Worm (Caenorhabditis elegans) whole organism, L3 larva: ENCODE measurements around the gene K07E1.1.

Source experiments
- aly-2 ChIP-seq: fragments of 150-350 bp; optimal IDR thresholded peaks from 2 replicates; lab custom pipeline; 2014; ENCODE audit warnings: missing biosample characterization, missing genetic modification characterization
- ceh-82 ChIP-seq: fragments of 150-350 bp; optimal IDR thresholded peaks from 2 replicates; lab custom pipeline; 2014; ENCODE audit warnings: missing biosample characterization, missing genetic modification characterization
- daf-12 ChIP-seq: fragments of 150-350 bp; optimal IDR thresholded peaks from 2 replicates; lab custom pipeline; 2014; ENCODE audit warnings: missing biosample characterization, missing genetic modification reagents, missing genetic modification characterization
- egl-5 ChIP-seq: fragments of 150-350 bp; optimal IDR thresholded peaks from 2 replicates; lab custom pipeline; 2017; ENCODE audit warnings: missing biosample characterization, missing genetic modification reagents, missing genetic modification characterization, inconsistent platforms
- fkh-10 ChIP-seq: sonication (generic microtip); optimal IDR thresholded peaks from 2 replicates; lab custom pipeline; 2017; ENCODE audit warnings: missing biosample characterization, missing genetic modification reagents, missing genetic modification characterization
- lin-15B ChIP-seq: fragments of 150-350 bp; optimal IDR thresholded peaks from 2 replicates; lab custom pipeline; 2014; ENCODE audit warnings: missing biosample characterization, missing genetic modification characterization
- nhr-237 ChIP-seq: fragments of 150-350 bp; optimal IDR thresholded peaks from 2 replicates; lab custom pipeline; 2014; ENCODE audit warnings: missing biosample characterization, missing genetic modification characterization
- pha-4 ChIP-seq: fragments of 150-350 bp; optimal IDR thresholded peaks from 2 replicates; lab custom pipeline; 2014; ENCODE audit warnings: missing biosample characterization, missing genetic modification reagents, missing genetic modification characterization
- snpc-4 ChIP-seq: fragments of 150-350 bp; optimal IDR thresholded peaks from 2 replicates; lab custom pipeline; 2014; ENCODE audit warnings: missing biosample characterization, missing genetic modification characterization
- unc-39 ChIP-seq: sonication (generic microtip); optimal IDR thresholded peaks from 4 replicates; lab custom pipeline; 2017; ENCODE audit warnings: missing biosample characterization, missing genetic modification characterization
- unc-62 ChIP-seq: fragments of 150-350 bp; sonication (generic microtip); optimal IDR thresholded peaks from 4 replicates; lab custom pipeline; 2014; ENCODE audit warnings: missing biosample characterization, missing genetic modification reagents, missing genetic modification characterization
- ztf-11 ChIP-seq: fragments of 150-350 bp; optimal IDR thresholded peaks from 2 replicates; lab custom pipeline; 2014; ENCODE audit warnings: missing biosample characterization, missing genetic modification characterization

ce11 chrII:4601256-4601655 lies 50.4 kb downstream of the K07E1.1 start, which contains the start of gene ipla-1:
- TF ChIP-seq daf-12 (tag; lab: Kevin White, UChicago) (no peak), ceh-82 (tag; lab: Kevin White, UChicago) (no peak), pha-4 (tag; lab: Kevin White, UChicago) (no peak), fkh-10 (GFP tag; lab: Kevin White, UChicago) (no peak), snpc-4 (tag; lab: Kevin White, UChicago) (no peak), unc-62 (GFP tag; lab: Kevin White, UChicago) (no peak), unc-39 (no peak), lin-15B (tag; lab: Kevin White, UChicago) (no peak), nhr-237 (no peak), egl-5 (tag; lab: Kevin White, UChicago) (no peak), ztf-11 (no peak), aly-2 (no peak)
